Fruit fly (Drosophila melanogaster): Measurements from ENCODE around the gene f-cup.

The f-cup gene

DNA sequence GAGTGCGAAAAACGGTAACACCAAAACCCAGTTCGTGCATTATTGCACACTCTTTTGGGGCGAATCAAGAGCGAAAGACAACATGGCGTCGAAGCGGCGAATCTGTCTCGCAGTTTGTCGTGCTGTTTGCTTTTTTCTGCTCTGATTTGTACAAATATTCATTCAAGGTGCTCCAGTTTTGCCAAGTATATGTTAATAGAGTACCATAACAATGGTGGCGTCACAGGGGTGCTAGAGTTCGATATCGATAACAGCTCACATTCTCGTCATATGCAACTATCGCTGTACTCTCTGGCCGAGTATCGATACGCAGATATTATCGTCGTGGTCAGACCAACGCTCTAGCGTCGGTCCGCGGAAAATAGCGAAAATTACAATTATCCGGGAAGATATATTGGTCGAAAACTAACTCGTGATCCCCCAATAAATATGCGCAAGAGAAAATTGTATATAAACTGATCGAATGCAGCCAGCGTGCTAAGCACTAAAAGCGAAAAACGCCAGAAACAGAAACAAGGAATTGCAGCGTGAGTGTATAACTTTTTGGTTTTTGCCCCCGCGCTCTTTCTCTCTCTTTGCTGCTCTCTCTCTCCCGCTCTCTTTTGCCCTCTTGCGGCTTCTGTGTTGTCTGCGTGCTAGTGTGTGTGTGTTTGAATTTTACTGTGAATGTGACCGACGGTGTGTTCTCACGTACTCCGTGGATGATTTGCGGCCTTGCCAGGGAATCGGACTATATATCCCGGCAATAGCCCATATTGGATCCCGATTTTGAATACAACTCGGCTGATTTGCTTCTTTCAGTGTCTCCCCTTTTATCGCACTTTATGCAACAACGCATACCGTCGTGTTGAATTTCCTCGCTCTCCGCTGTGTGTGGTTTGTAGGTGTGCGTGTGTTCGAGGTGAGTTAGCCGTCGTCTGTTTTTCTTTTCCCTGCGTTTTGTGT, 16.7 kb downstream of the f-cup start, which contains the start of gene flfl:
TSS of gene flfl (plus strand) at position 298 of the 945 bp plus-strand sequence.
- TF ChIP-seq dl (GFP tag; optimal IDR thresholded peaks at IDR 0.05; ENCODE audit: insufficient read depth in 1 of 2, partially characterized antibody in 2 of 2) = peak; percentile 77 to 95
- peak; percentile 6 for TF ChIP-seq CG9705 (GFP tag; optimal IDR thresholded peaks at IDR 0.05)
- peak; percentile 34 for TF ChIP-seq N (GFP tag; optimal IDR thresholded peaks at IDR 0.05)
- peak; percentile 88 for TF ChIP-seq Vsx2 (GFP tag; optimal IDR thresholded peaks at IDR 0.05; ENCODE audit: partially characterized antibody)
- TF ChIP-seq CrebA (GFP tag; optimal IDR thresholded peaks at IDR 0.05; ENCODE audit: borderline replicate concordance) = no peak
- TF ChIP-seq foxo (GFP tag; optimal IDR thresholded peaks at IDR 0.05) = peak; percentile 1
- TF ChIP-seq Dif (GFP tag; optimal IDR thresholded peaks at IDR 0.05; ENCODE audit: partially characterized antibody) = peak; percentile 97
- TF ChIP-seq Hr78 (GFP tag; optimal IDR thresholded peaks at IDR 0.05) = no peak
- no peak for TF ChIP-seq dmrt93B (GFP tag; optimal IDR thresholded peaks at IDR 0.05)
- peak; percentile 26 for TF ChIP-seq HLH106 (tag; optimal IDR thresholded peaks at IDR 0.05)
- no peak for TF ChIP-seq Hnf4 (GFP tag; optimal IDR thresholded peaks at IDR 0.05)
- TF ChIP-seq lola (GFP tag; optimal IDR thresholded peaks at IDR 0.05) = peak; percentile 50
- peak; percentile 46 for TF ChIP-seq Myc (optimal IDR thresholded peaks at IDR 0.05)
- TF ChIP-seq Hr83 (GFP tag; optimal IDR thresholded peaks at IDR 0.05; ENCODE audit: poor library complexity, severe bottlenecking) = peak; percentile 32

DNA sequence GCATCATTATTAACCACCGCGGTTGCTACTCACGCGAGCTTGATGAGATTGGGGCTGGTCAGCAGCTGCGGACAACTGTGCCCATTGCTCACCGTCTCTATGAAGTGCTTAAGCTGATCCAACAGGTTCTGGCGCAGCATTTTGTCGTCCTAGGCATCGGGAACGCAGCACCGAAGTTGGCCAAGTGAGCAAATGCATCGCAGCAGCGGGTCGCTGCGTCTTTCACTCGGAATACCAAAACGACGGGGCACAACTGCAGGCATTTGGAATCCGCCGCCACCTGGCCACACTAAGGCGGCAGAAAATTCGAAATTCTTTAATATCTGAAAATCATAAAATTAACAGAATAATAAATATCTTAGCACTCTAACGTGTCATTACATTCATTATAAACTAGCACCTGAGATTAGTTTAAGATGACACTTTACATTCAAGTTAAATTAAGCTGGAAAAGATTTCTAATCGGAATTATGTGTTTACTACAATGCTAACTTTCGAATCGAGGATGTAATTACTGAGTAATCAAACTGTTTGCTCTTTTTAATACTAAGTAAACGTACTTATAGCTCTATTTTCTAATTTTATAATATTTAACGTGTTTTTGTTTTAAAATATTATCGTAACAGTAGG, 17.5 kb downstream of the f-cup start:
- TF ChIP-seq CG9705 (GFP tag; optimal IDR thresholded peaks at IDR 0.05) (no peak), woc (GFP tag; optimal IDR thresholded peaks at IDR 0.05) (no peak), dmrt93B (GFP tag; optimal IDR thresholded peaks at IDR 0.05) (no peak), Sp1 (GFP tag; optimal IDR thresholded peaks at IDR 0.05) (no peak), CrebA (GFP tag; optimal IDR thresholded peaks at IDR 0.05; ENCODE audit: borderline replicate concordance) (no peak), HLH106 (tag; optimal IDR thresholded peaks at IDR 0.05) (no peak), GATAd (GFP tag; optimal IDR thresholded peaks at IDR 0.05) (no peak), Hnf4 (GFP tag; optimal IDR thresholded peaks at IDR 0.05) (no peak), dsf (GFP tag; optimal IDR thresholded peaks at IDR 0.05; ENCODE audit: borderline replicate concordance) (no peak), Abd-B (GFP tag; optimal IDR thresholded peaks at IDR 0.05) (no peak), Rel (GFP tag; optimal IDR thresholded peaks at IDR 0.05) (no peak), Rel (tag; optimal IDR thresholded peaks at IDR 0.05) (no peak)

DNA sequence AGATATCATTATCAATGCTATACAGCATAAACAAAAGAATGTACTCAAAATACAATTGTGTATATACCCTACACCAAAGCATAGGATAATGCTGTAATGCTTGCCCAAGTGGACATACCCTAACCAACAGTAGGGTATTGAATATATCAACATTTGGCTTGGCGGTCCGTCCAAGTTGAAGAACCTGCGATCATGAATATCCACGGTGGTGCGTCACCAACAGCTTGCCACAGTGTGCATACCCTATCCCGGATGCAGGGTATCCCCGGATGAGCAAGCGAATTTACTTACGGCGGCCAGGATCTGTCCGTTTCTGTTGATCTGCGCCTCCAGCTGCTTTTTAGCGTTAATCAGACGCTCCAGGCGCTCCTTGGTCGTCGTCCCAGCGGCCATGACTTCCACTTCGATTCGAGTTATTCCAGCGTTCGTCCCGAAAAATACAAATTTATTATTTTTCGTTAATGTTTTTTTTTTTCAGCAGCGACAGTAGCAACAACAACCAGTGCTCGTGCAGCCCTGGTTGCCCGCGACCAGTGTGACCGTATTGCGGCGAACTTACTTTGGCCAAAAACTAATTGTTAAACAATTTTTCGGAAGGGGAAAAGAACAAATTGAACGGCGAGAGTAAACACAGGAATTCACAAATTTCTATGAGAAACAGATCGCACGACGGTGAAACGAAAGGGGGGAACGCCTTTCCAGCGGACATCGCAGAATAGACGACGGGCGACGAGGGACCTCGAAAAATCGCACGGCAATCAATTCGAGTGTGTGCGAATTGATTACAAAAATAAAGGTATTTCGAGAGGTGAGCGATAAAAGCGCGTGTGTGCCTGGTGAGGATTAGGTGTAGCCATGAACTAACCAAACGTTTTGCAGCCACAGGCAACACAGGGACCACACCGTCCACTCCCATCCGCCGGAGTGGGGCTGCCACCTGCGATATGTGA, 24.2 kb downstream of the f-cup start, which contains the start of the genes Lkb1 and CG9588:
TSS of gene Lkb1 (plus strand) at position 413 of the 950 bp plus-strand sequence.
TSS of gene CG9588 (minus strand) at position 545 of the 950 bp plus-strand sequence.
- peak; percentile 62 for TF ChIP-seq rgr (GFP tag; optimal IDR thresholded peaks at IDR 0.05)
- TF ChIP-seq Jra (GFP tag; optimal IDR thresholded peaks at IDR 0.05) = no peak
- peak in 1 of 2 experiments; percentile 80 for TF ChIP-seq foxo (GFP tag; optimal IDR thresholded peaks at IDR 0.05)
- no peak for TF ChIP-seq N (GFP tag; optimal IDR thresholded peaks at IDR 0.05)
- TF ChIP-seq dmrt93B (GFP tag; optimal IDR thresholded peaks at IDR 0.05) = no peak
- TF ChIP-seq CrebA (GFP tag; optimal IDR thresholded peaks at IDR 0.05; ENCODE audit: borderline replicate concordance) = no peak
- peak; percentile 66 for TF ChIP-seq br (GFP tag; optimal IDR thresholded peaks at IDR 0.05)
- TF ChIP-seq Sp1 (GFP tag; optimal IDR thresholded peaks at IDR 0.05) = peak; percentile 13
- no peak for TF ChIP-seq Vsx2 (GFP tag; optimal IDR thresholded peaks at IDR 0.05; ENCODE audit: partially characterized antibody)
- TF ChIP-seq Rel (GFP tag; optimal IDR thresholded peaks at IDR 0.05) = no peak
- peak; percentile 79 for TF ChIP-seq Rel (tag; optimal IDR thresholded peaks at IDR 0.05)
- TF ChIP-seq lola (GFP tag; optimal IDR thresholded peaks at IDR 0.05) = no peak
- no peak for TF ChIP-seq CG9705 (GFP tag; optimal IDR thresholded peaks at IDR 0.05)
- TF ChIP-seq h (GFP tag; optimal IDR thresholded peaks at IDR 0.05) = peak; percentile 56
- TF ChIP-seq CG32264 (GFP tag; optimal IDR thresholded peaks at IDR 0.05) = no peak
- TF ChIP-seq sv (GFP tag; optimal IDR thresholded peaks at IDR 0.05) = peak; percentile 39
- TF ChIP-seq Myc (optimal IDR thresholded peaks at IDR 0.05) = no peak
- TF ChIP-seq usp (GFP tag; optimal IDR thresholded peaks at IDR 0.05) = no peak
- TF ChIP-seq woc (GFP tag; optimal IDR thresholded peaks at IDR 0.05) = no peak
- peak; percentile 66 for TF ChIP-seq OdsH (GFP tag; optimal IDR thresholded peaks at IDR 0.05)
- TF ChIP-seq GATAd (GFP tag; optimal IDR thresholded peaks at IDR 0.05) = no peak
- no peak for TF ChIP-seq dsf (GFP tag; optimal IDR thresholded peaks at IDR 0.05; ENCODE audit: borderline replicate concordance)
- no peak for TF ChIP-seq Dif (GFP tag; optimal IDR thresholded peaks at IDR 0.05; ENCODE audit: partially characterized antibody)
- TF ChIP-seq pan (optimal IDR thresholded peaks at IDR 0.05) = no peak
- no peak for TF ChIP-seq brk (GFP tag; optimal IDR thresholded peaks at IDR 0.05)
- TF ChIP-seq tai (GFP tag; optimal IDR thresholded peaks at IDR 0.05) = no peak
- no peak for TF ChIP-seq dl (GFP tag; optimal IDR thresholded peaks at IDR 0.05; ENCODE audit: insufficient read depth in 1 of 2, partially characterized antibody in 2 of 2)
- peak; percentile 56 for TF ChIP-seq psq (GFP tag; optimal IDR thresholded peaks at IDR 0.05)
- TF ChIP-seq Dfd (GFP tag; optimal IDR thresholded peaks at IDR 0.05) = no peak
- TF ChIP-seq HLH106 (tag; optimal IDR thresholded peaks at IDR 0.05) = peak; percentile 27
- no peak for TF ChIP-seq Hnf4 (GFP tag; optimal IDR thresholded peaks at IDR 0.05)
- TF ChIP-seq Hr83 (GFP tag; optimal IDR thresholded peaks at IDR 0.05; ENCODE audit: poor library complexity, severe bottlenecking) = peak; percentile 53
- TF ChIP-seq Mio (GFP tag; optimal IDR thresholded peaks at IDR 0.05) = no peak
- TF ChIP-seq fru (GFP tag; optimal IDR thresholded peaks at IDR 0.05) = peak; percentile 69
- no peak for TF ChIP-seq Abd-B (GFP tag; optimal IDR thresholded peaks at IDR 0.05)
- no peak for TF ChIP-seq sage (GFP tag; optimal IDR thresholded peaks at IDR 0.05)

Measured in whole organism, wandering third instar larva.